Worm (Caenorhabditis elegans) whole organism, L3 larva: ENCODE measurements around the gene ant-1.4.

Experiments used
- R02D3.7 ChIP-seq: fragments of 150-350 bp; optimal IDR thresholded peaks from 2 replicates; lab custom pipeline; 2014; ENCODE audit warnings: missing biosample characterization, missing genetic modification characterization
- aly-2 ChIP-seq: fragments of 150-350 bp; optimal IDR thresholded peaks from 2 replicates; lab custom pipeline; 2014; ENCODE audit warnings: missing biosample characterization, missing genetic modification characterization
- ceh-16 ChIP-seq: sonication (generic microtip); optimal IDR thresholded peaks from 2 replicates; lab custom pipeline; 2017; ENCODE audit warnings: missing biosample characterization, missing genetic modification characterization
- ceh-82 ChIP-seq: fragments of 150-350 bp; optimal IDR thresholded peaks from 2 replicates; lab custom pipeline; 2014; ENCODE audit warnings: missing biosample characterization, missing genetic modification characterization
- daf-12 ChIP-seq: fragments of 150-350 bp; optimal IDR thresholded peaks from 2 replicates; lab custom pipeline; 2014; ENCODE audit warnings: missing biosample characterization, missing genetic modification reagents, missing genetic modification characterization
- egl-27 ChIP-seq: sonication (generic microtip); optimal IDR thresholded peaks from 4 replicates; lab custom pipeline; 2017; ENCODE audit warnings: missing biosample characterization, missing genetic modification reagents, missing genetic modification characterization
- egl-5 ChIP-seq: fragments of 150-350 bp; optimal IDR thresholded peaks from 2 replicates; lab custom pipeline; 2017; ENCODE audit warnings: missing biosample characterization, missing genetic modification reagents, missing genetic modification characterization, inconsistent platforms
- elt-1 ChIP-seq: fragments of 150-350 bp; optimal IDR thresholded peaks from 2 replicates; lab custom pipeline; 2014; ENCODE audit warnings: missing biosample characterization, missing genetic modification characterization
- elt-2 ChIP-seq: sonication (generic microtip); optimal IDR thresholded peaks from 2 replicates; lab custom pipeline; 2016; ENCODE audit warnings: missing genetic modification reagents, mild to moderate bottlenecking, missing genetic modification characterization, missing compliant biosample characterization
- eor-1 ChIP-seq, 2 experiments: fragments of 150-350 bp; optimal IDR thresholded peaks; 2 replicates each; lab custom pipeline; 2014 to 2018; ENCODE audit warnings: missing biosample characterization in 2 of 2, missing genetic modification characterization in 2 of 2
- fkh-10 ChIP-seq: sonication (generic microtip); optimal IDR thresholded peaks from 2 replicates; lab custom pipeline; 2017; ENCODE audit warnings: missing biosample characterization, missing genetic modification reagents, missing genetic modification characterization
- jun-1 ChIP-seq: fragments of 150-350 bp; optimal IDR thresholded peaks from 2 replicates; lab custom pipeline; 2014; ENCODE audit warnings: missing biosample characterization, missing genetic modification reagents, missing genetic modification characterization
- lin-15B ChIP-seq: fragments of 150-350 bp; optimal IDR thresholded peaks from 2 replicates; lab custom pipeline; 2014; ENCODE audit warnings: missing biosample characterization, missing genetic modification characterization
- lin-39 ChIP-seq: fragments of 150-350 bp; optimal IDR thresholded peaks from 2 replicates; lab custom pipeline; 2018; ENCODE audit warnings: missing biosample characterization, missing genetic modification reagents, missing genetic modification characterization
- lsy-12 ChIP-seq: sonication (generic microtip); optimal IDR thresholded peaks from 2 replicates; lab custom pipeline; 2016; ENCODE audit warnings: mild to moderate bottlenecking, missing genetic modification characterization, missing compliant biosample characterization
- mdl-1 ChIP-seq: fragments of 150-350 bp; optimal IDR thresholded peaks from 2 replicates; lab custom pipeline; 2014; ENCODE audit warnings: missing biosample characterization, missing genetic modification characterization
- mml-1 ChIP-seq: fragments of 150-350 bp; sonication (generic microtip); optimal IDR thresholded peaks from 3 replicates; lab custom pipeline; 2014; ENCODE audit warnings: missing biosample characterization, missing genetic modification characterization
- nhr-11 ChIP-seq: fragments of 150-350 bp; optimal IDR thresholded peaks from 2 replicates; lab custom pipeline; 2014; ENCODE audit warnings: missing biosample characterization, missing genetic modification characterization
- nhr-12 ChIP-seq: fragments of 150-350 bp; optimal IDR thresholded peaks from 2 replicates; lab custom pipeline; 2014; ENCODE audit warnings: missing biosample characterization, missing genetic modification characterization
- nhr-23 ChIP-seq: fragments of 150-350 bp; optimal IDR thresholded peaks from 2 replicates; lab custom pipeline; 2014; ENCODE audit warnings: missing biosample characterization, missing genetic modification reagents, missing genetic modification characterization
- nhr-237 ChIP-seq: fragments of 150-350 bp; optimal IDR thresholded peaks from 2 replicates; lab custom pipeline; 2014; ENCODE audit warnings: missing biosample characterization, missing genetic modification characterization
- nhr-25 ChIP-seq: sonication (generic microtip); optimal IDR thresholded peaks from 2 replicates; lab custom pipeline; 2017; ENCODE audit warnings: missing biosample characterization, missing genetic modification characterization
- nhr-28 ChIP-seq: fragments of 150-350 bp; optimal IDR thresholded peaks from 2 replicates; lab custom pipeline; 2014; ENCODE audit warnings: missing biosample characterization, missing genetic modification characterization
- nhr-43 ChIP-seq: sonication (generic microtip); optimal IDR thresholded peaks from 2 replicates; lab custom pipeline; 2016; ENCODE audit warnings: mild to moderate bottlenecking, missing genetic modification characterization, missing compliant biosample characterization; ENCODE audit not compliant: poor library complexity, severe bottlenecking
- nhr-67 ChIP-seq: fragments of 150-350 bp; optimal IDR thresholded peaks from 2 replicates; lab custom pipeline; 2014; ENCODE audit warnings: missing biosample characterization, missing genetic modification characterization
- nhr-76 ChIP-seq: fragments of 150-350 bp; sonication (generic microtip); optimal IDR thresholded peaks from 5 replicates; lab custom pipeline; 2014; ENCODE audit warnings: missing biosample characterization, missing genetic modification characterization
- nhr-77 ChIP-seq: fragments of 150-350 bp; optimal IDR thresholded peaks from 2 replicates; lab custom pipeline; 2014; ENCODE audit warnings: missing biosample characterization, missing genetic modification characterization
- pha-4 ChIP-seq: fragments of 150-350 bp; optimal IDR thresholded peaks from 2 replicates; lab custom pipeline; 2014; ENCODE audit warnings: missing biosample characterization, missing genetic modification reagents, missing genetic modification characterization
- pqm-1 ChIP-seq: fragments of 150-350 bp; optimal IDR thresholded peaks from 2 replicates; lab custom pipeline; 2017; ENCODE audit warnings: missing biosample characterization, missing genetic modification characterization, inconsistent platforms
- sea-2 ChIP-seq: fragments of 150-350 bp; sonication (generic microtip); optimal IDR thresholded peaks from 4 replicates; lab custom pipeline; 2014; ENCODE audit warnings: missing biosample characterization, missing genetic modification reagents, missing genetic modification characterization
- skn-1 ChIP-seq: fragments of 150-350 bp; optimal IDR thresholded peaks from 2 replicates; lab custom pipeline; 2014; ENCODE audit warnings: missing biosample characterization, missing genetic modification characterization
- snpc-4 ChIP-seq: fragments of 150-350 bp; optimal IDR thresholded peaks from 2 replicates; lab custom pipeline; 2014; ENCODE audit warnings: missing biosample characterization, missing genetic modification characterization
- tbx-2 ChIP-seq: sonication (generic microtip); optimal IDR thresholded peaks from 2 replicates; lab custom pipeline; 2016; ENCODE audit warnings: mild to moderate bottlenecking, missing genetic modification characterization, missing compliant biosample characterization
- unc-39 ChIP-seq: sonication (generic microtip); optimal IDR thresholded peaks from 4 replicates; lab custom pipeline; 2017; ENCODE audit warnings: missing biosample characterization, missing genetic modification characterization
- zag-1 ChIP-seq: fragments of 150-350 bp; optimal IDR thresholded peaks from 2 replicates; lab custom pipeline; 2014; ENCODE audit warnings: missing biosample characterization, missing genetic modification characterization
- ztf-11 ChIP-seq: fragments of 150-350 bp; optimal IDR thresholded peaks from 2 replicates; lab custom pipeline; 2014; ENCODE audit warnings: missing biosample characterization, missing genetic modification characterization

The ant-1.4 gene

DNA sequence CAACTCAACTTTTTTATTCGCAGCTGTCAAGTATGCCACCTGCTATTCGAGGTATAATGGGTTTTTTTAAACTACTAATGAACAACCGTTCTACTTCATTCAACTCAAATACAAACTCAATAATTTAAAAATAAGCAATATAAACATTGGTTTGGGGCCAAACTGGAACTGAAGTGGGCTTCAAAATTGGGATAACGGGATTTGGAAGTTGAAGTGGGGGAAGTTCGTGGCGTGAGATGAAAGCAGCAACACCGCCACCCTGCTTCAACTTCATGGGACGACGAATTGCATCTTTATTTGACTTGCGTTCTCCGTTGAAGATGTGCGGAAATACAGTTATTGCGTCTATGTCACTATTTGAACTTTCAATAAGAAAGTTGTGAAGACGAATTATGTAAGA, 18.4 kb upstream of the ant-1.4 start:
- TF ChIP-seq nhr-12 (tag; lab: Kevin White, UChicago) (no peak), nhr-76 (no peak), elt-2 (tag; lab: Kevin White, UChicago) (no peak), R02D3.7 (no peak), nhr-43 (tag; lab: Kevin White, UChicago) (no peak), zag-1 (tag; lab: Kevin White, UChicago) (no peak), nhr-11 (tag; lab: Kevin White, UChicago) (no peak), jun-1 (tag; lab: Kevin White, UChicago) (no peak), lin-15B (tag; lab: Kevin White, UChicago) (no peak), fkh-10 (GFP tag; lab: Kevin White, UChicago) (no peak), egl-27 (no peak), sea-2 (GFP tag; lab: Kevin White, UChicago) (no peak), nhr-25 (no peak), daf-12 (no peak), ceh-82 (tag; lab: Kevin White, UChicago) (no peak)
- TF ChIP-seq, all 47 proteins: peak for 0

DNA sequence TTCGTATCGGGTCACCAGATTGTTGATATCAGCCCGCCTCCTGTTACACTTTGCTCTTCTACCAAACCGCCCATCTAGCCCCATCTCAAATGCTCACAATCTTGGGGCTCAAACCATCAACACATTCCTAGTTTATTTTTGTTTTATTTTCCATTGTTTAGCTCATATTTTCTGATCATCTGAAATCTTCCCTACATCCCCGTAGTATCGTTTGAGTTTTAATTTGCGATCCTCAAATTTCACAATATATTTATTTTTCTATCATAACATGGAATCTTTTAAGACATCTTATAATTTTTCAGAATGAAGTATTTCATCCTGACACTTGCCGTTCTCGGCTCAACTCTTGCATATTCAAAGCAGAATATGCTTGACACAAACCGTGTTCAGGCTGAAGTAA, 16.8 kb upstream of the ant-1.4 start, which contains the start of gene spp-10:
spp-10 (plus strand) TSS at position 301 of the 400 bp plus-strand sequence.
- TF ChIP-seq pha-4 (tag; lab: Kevin White, UChicago) = no peak
- TF ChIP-seq nhr-23 (tag; lab: Kevin White, UChicago) = no peak
- no peak for TF ChIP-seq elt-1
- no peak for TF ChIP-seq R02D3.7
- no peak for TF ChIP-seq skn-1 (tag; lab: Kevin White, UChicago)
- no peak for TF ChIP-seq mdl-1
- no peak for TF ChIP-seq nhr-67 (tag; lab: Kevin White, UChicago)
- no peak for TF ChIP-seq mml-1
- TF ChIP-seq, all 47 proteins: peak for 0

DNA sequence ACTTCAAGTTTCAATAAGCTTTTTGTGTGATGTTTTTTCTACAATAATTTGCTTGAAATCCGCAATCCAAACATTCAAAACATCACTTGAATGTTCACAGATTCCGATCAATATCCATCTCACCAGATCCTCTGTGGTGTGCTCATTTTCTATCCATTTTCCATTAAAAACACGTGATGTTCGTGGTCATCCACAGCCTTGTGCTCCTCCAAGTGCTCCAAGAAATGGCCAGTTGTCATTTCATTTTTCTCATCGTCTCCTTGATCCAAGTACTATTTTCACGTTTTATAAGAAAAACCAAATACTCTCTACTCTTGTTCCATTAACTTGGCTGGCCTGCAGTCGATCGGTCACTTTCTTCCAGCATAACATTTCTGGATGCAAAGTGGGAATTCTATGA, 16.1 kb upstream of the ant-1.4 start:
- TF ChIP-seq nhr-43 (tag; lab: Kevin White, UChicago) = no peak
- no peak for TF ChIP-seq ceh-82 (tag; lab: Kevin White, UChicago)
- TF ChIP-seq egl-27 = no peak
- TF ChIP-seq R02D3.7 = no peak
- TF ChIP-seq nhr-11 (tag; lab: Kevin White, UChicago) = no peak
- no peak for TF ChIP-seq aly-2 (tag; lab: Kevin White, UChicago)
- TF ChIP-seq snpc-4 (tag; lab: Kevin White, UChicago) = no peak
- TF ChIP-seq lsy-12 (tag; lab: Kevin White, UChicago) = no peak
- TF ChIP-seq ztf-11 (tag; lab: Kevin White, UChicago) = no peak

DNA sequence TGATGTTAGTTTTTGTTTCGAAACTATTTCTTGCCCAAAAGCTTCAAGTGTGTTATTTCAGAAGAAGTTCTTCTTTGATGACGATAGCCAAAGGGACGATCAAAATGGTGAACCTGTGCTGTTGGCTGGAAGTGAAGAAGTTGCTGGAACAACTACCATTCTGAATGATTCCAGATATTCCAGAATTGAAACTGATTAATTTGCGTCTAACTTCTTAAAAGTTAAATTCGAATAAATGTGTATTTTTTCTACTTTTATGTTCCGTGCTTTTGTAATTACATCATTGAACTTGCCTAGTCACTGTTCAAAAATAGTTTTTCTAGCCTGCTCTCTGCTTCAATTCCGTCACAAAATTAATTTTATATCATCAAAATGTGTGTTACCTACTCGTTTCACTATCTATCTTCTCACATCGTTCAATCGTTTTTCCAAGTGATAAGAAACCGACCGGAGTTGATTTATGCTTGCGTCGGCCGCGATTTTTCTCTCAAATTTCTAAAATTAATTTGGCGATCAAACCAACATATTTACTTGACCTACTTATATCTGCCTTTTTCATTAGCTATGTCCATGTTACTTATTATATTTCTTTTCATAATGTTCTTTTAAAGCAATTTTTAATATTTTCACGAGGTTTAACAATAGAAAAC, 15.0 kb upstream of the ant-1.4 start:
- TF ChIP-seq snpc-4 (tag; lab: Kevin White, UChicago) (peak; percentile 22), unc-39 (tag; lab: Kevin White, UChicago) (no peak), pqm-1 (tag; lab: Kevin White, UChicago) (peak; percentile 63), ztf-11 (tag; lab: Kevin White, UChicago) (no peak), elt-2 (tag; lab: Kevin White, UChicago) (peak; percentile 82)

DNA sequence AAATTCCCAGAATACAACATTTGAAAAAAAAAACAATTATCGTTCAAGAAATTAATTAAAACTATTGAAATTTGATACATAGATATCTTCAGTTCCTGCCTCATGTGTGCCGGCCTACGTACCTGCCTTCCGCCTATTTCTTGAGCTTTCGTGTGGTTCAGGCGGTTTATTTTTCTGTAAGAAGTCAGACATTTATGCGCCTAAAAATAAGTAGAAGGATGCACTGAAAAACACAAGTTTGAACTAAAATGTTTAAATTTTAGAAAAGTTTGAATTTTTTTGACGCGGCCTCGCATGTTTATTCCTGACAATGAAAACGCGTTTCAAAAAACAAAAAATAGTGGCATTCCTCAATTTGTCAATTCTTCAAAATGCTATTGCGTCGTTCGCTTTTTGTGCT, 13.6 kb upstream of the ant-1.4 start, which contains the start of gene C28C12.11:
C28C12.11 (plus strand) TSS at position 301 of the 400 bp plus-strand sequence.
- TF ChIP-seq aly-2 (tag; lab: Kevin White, UChicago) = no peak
- TF ChIP-seq pha-4 (tag; lab: Kevin White, UChicago) = no peak
- no peak for TF ChIP-seq nhr-77
- no peak for TF ChIP-seq lin-15B (tag; lab: Kevin White, UChicago)
- no peak for TF ChIP-seq nhr-11 (tag; lab: Kevin White, UChicago)
- no peak for TF ChIP-seq nhr-25

DNA sequence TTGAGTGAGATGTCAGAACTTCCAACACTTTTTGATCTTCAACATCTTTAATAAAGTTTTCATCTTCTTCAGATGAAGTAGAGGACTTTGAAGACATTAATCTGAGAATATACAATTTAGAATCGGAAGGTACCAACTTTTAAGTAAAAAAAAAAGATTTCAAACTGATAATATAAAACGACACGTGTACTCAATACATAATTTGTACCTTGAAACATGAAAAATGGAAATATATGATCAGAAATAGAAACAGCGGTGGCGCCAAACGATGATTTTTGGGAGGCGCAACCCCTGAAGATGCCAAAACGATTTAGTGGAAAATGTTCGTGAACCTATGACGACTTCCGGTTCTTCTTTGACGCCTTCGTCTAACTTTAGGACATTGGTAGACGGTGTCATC, 12.4 kb upstream of the ant-1.4 start, which contains the start of gene oat-1:
oat-1 (minus strand) TSS at position 101 of the 400 bp plus-strand sequence.
- no peak for TF ChIP-seq aly-2 (tag; lab: Kevin White, UChicago)
- no peak for TF ChIP-seq snpc-4 (tag; lab: Kevin White, UChicago)
- TF ChIP-seq pqm-1 (tag; lab: Kevin White, UChicago) = no peak
- no peak for TF ChIP-seq jun-1 (tag; lab: Kevin White, UChicago)
- TF ChIP-seq unc-39 (tag; lab: Kevin White, UChicago) = no peak
- TF ChIP-seq nhr-28 (tag; lab: Kevin White, UChicago) = no peak
- no peak for TF ChIP-seq tbx-2 (tag; lab: Kevin White, UChicago)
- TF ChIP-seq skn-1 (tag; lab: Kevin White, UChicago) = no peak
- no peak for TF ChIP-seq egl-27
- no peak for TF ChIP-seq lin-39 (tag; lab: Kevin White, UChicago)
- no peak for TF ChIP-seq nhr-77
- TF ChIP-seq R02D3.7 = no peak
- TF ChIP-seq eor-1 (tag; optimal IDR thresholded peaks at IDR 0.05; lab: Kevin White, UChicago) = no peak
- no peak for TF ChIP-seq pha-4 (tag; lab: Kevin White, UChicago)
- TF ChIP-seq fkh-10 (GFP tag; lab: Kevin White, UChicago) = no peak
- TF ChIP-seq ceh-16 (tag; lab: Kevin White, UChicago) = no peak
- TF ChIP-seq elt-1 = no peak
- no peak for TF ChIP-seq egl-5 (tag; lab: Kevin White, UChicago)
- no peak for TF ChIP-seq mml-1
- TF ChIP-seq nhr-237 (tag; lab: Kevin White, UChicago) = no peak
